Worm (Caenorhabditis elegans): Measurements from ENCODE around the gene nhr-103.

The nhr-103 gene

ce11 chrV:2207527-2207926, 17.7 kb upstream of the nhr-103 start:
- no peak for TF ChIP-seq daf-12 (tag; optimal IDR thresholded peaks at IDR 0.05)
- peak; percentile 84 for TF ChIP-seq nfya-1 (tag; optimal IDR thresholded peaks at IDR 0.05; ENCODE audit: insufficient read depth)

- no peak for TF ChIP-seq nhr-25 (tag; optimal IDR thresholded peaks at IDR 0.05)
- peak; percentile 73 for TF ChIP-seq pha-4 (tag; optimal IDR thresholded peaks at IDR 0.05)
- TF ChIP-seq ZK546.5 (tag; optimal IDR thresholded peaks at IDR 0.05) = no peak
- TF ChIP-seq elt-2 (tag; optimal IDR thresholded peaks at IDR 0.05) = peak; percentile 38
- TF ChIP-seq skn-1 (tag; optimal IDR thresholded peaks at IDR 0.05) = no peak
- TF ChIP-seq unc-62 (GFP tag; optimal IDR thresholded peaks at IDR 0.05) = no peak
- TF ChIP-seq eor-1 (tag; optimal IDR thresholded peaks at IDR 0.05) = no peak
- TF ChIP-seq lsy-12 (tag; optimal IDR thresholded peaks at IDR 0.05) = no peak
These were observed 13.3 kb upstream of the nhr-103 start, which contains the start of gene nhr-133 for ce11 chrV:2211936-2212335. Gene nhr-133 (minus strand): TSS chrV:2212118.

- peak; percentile 42 for TF ChIP-seq hmg-11 (tag; optimal IDR thresholded peaks at IDR 0.05)
- TF ChIP-seq pqm-1 (tag; optimal IDR thresholded peaks at IDR 0.05) = peak; percentile 25
- TF ChIP-seq ama-1 (optimal IDR thresholded peaks at IDR 0.05) = no peak
- TF ChIP-seq pha-4 (tag; optimal IDR thresholded peaks at IDR 0.05) = peak; percentile 58
- TF ChIP-seq egl-27 (tag; optimal IDR thresholded peaks at IDR 0.05) = no peak
- peak; percentile 27 for TF ChIP-seq elt-2 (tag; optimal IDR thresholded peaks at IDR 0.05)
These were observed 10.7 kb upstream of the nhr-103 start, which contains the start of gene nhr-184 for ce11 chrV:2214428-2215038. Gene nhr-184 (minus strand): TSS chrV:2214478.

ce11 chrV:2215352-2215751, 9.9 kb upstream of the nhr-103 start, which contains the start of gene nstp-8:
Gene nstp-8 (plus strand): TSS chrV:2215652.
- TF ChIP-seq ceh-9 (tag; optimal IDR thresholded peaks at IDR 0.05) = no peak
- TF ChIP-seq nhr-28 (tag; optimal IDR thresholded peaks at IDR 0.05) = no peak
- no peak for TF ChIP-seq egl-5 (tag; optimal IDR thresholded peaks at IDR 0.05)
- TF ChIP-seq nhr-77 (tag; optimal IDR thresholded peaks at IDR 0.05) = no peak
- TF ChIP-seq nhr-67 (tag; optimal IDR thresholded peaks at IDR 0.05) = no peak

ce11 chrV:2216927-2217326, 8.3 kb upstream of the nhr-103 start:
- no peak for TF ChIP-seq elt-2 (tag; optimal IDR thresholded peaks at IDR 0.05)
- TF ChIP-seq ZK546.5 (tag; optimal IDR thresholded peaks at IDR 0.05) = no peak
- no peak for TF ChIP-seq nhr-12 (tag; optimal IDR thresholded peaks at IDR 0.05)
- TF ChIP-seq mdl-1 (tag; optimal IDR thresholded peaks at IDR 0.05) = no peak
- TF ChIP-seq zag-1 (tag; optimal IDR thresholded peaks at IDR 0.05) = no peak
- TF ChIP-seq fkh-10 (GFP tag; optimal IDR thresholded peaks at IDR 0.05) = no peak
- TF ChIP-seq nhr-28 (tag; optimal IDR thresholded peaks at IDR 0.05) = no peak
- no peak for TF ChIP-seq R02D3.7 (tag; optimal IDR thresholded peaks at IDR 0.05)
- TF ChIP-seq nhr-43 (tag; optimal IDR thresholded peaks at IDR 0.05; ENCODE audit: poor library complexity, severe bottlenecking) = no peak
- TF ChIP-seq nhr-11 (tag; optimal IDR thresholded peaks at IDR 0.05) = no peak
- no peak for TF ChIP-seq skn-1 (tag; optimal IDR thresholded peaks at IDR 0.05)
- no peak for TF ChIP-seq hmg-11 (tag; optimal IDR thresholded peaks at IDR 0.05)
- no peak for TF ChIP-seq egl-27 (tag; optimal IDR thresholded peaks at IDR 0.05)
- TF ChIP-seq lin-15B (tag; optimal IDR thresholded peaks at IDR 0.05) = no peak
- no peak for TF ChIP-seq unc-39 (tag; optimal IDR thresholded peaks at IDR 0.05)
- no peak for TF ChIP-seq unc-62 (GFP tag; optimal IDR thresholded peaks at IDR 0.05)
- TF ChIP-seq ceh-82 (tag; optimal IDR thresholded peaks at IDR 0.05) = no peak
- TF ChIP-seq lsy-12 (tag; optimal IDR thresholded peaks at IDR 0.05) = no peak
- TF ChIP-seq jun-1 (tag; optimal IDR thresholded peaks at IDR 0.05) = no peak
- TF ChIP-seq ceh-9 (tag; optimal IDR thresholded peaks at IDR 0.05) = no peak

- TF ChIP-seq nhr-23 (tag; optimal IDR thresholded peaks at IDR 0.05) = peak; percentile 69
- TF ChIP-seq nhr-43 (tag; optimal IDR thresholded peaks at IDR 0.05; ENCODE audit: poor library complexity, severe bottlenecking) = peak; percentile 14
- TF ChIP-seq jun-1 (tag; optimal IDR thresholded peaks at IDR 0.05) = peak; percentile 5
- TF ChIP-seq nfya-1 (tag; optimal IDR thresholded peaks at IDR 0.05; ENCODE audit: insufficient read depth) = peak; percentile 16
- TF ChIP-seq pha-4 (tag; optimal IDR thresholded peaks at IDR 0.05) = peak; percentile 98
- no peak for TF ChIP-seq nhr-28 (tag; optimal IDR thresholded peaks at IDR 0.05)
- peak; percentile 56 for TF ChIP-seq pqm-1 (tag; optimal IDR thresholded peaks at IDR 0.05)
- TF ChIP-seq hmg-11 (tag; optimal IDR thresholded peaks at IDR 0.05) = no peak
- TF ChIP-seq elt-2 (tag; optimal IDR thresholded peaks at IDR 0.05) = peak; percentile 64
- TF ChIP-seq R02D3.7 (tag; optimal IDR thresholded peaks at IDR 0.05) = no peak
These were observed 6.4 kb upstream of the nhr-103 start, which contains the start of gene nhr-56 for ce11 chrV:2218803-2219202. Gene nhr-56 (plus strand): TSS chrV:2219004.

All from whole organism, L3 larva.